Fruit fly (Drosophila melanogaster): Measurements from ENCODE around the gene CG17721.

The CG17721 gene

DNA sequence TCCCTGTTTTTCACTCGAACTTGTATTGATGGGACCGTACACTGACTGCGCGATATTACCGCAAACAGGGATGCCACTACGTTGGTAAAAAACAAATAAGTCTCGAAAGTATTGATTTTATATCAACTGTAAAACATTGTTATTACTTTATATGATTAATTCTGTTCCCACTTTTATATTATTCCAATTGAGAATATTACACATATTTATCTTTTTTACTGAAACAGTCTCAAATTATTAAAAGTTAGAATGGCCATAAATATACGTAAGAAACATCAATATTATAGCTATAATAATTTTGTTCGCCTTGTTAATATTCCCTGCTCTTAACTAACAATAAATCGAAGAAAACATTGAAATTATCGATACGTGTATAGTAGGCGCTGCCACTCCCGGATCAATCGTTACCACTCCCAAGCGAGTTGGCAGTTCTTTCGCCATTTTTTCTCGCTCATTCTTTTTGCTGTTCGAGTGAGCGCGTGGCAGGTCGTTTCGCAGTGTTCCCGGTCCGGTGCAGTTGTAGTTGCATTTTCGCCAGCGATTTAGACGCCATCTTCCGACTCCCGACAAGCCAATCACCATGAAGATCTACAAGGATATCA, 25.0 kb upstream of the CG17721 start, which contains the start of the genes SdhC and Tctp (continued):
- TF ChIP-seq H15 (GFP tag; IDR thresholded peaks at IDR 0.05) (no peak), Sry-β (GFP tag; optimal IDR thresholded peaks at IDR 0.05) (no peak), CG10267 (tag; optimal IDR thresholded peaks at IDR 0.05) (peak; percentile 76), CkIIα-i1 (GFP tag; IDR thresholded peaks at IDR 0.05) (no peak), az2 (GFP tag; optimal IDR thresholded peaks at IDR 0.05) (peak; percentile 46), CG4328 (GFP tag; optimal IDR thresholded peaks at IDR 0.05) (peak; percentile 30), ranshi (GFP tag; IDR thresholded peaks at IDR 0.05) (0 out of 2 replicates have a peak, but pooled peaks have one; percentile 23), CG2199 (GFP tag; IDR thresholded peaks at IDR 0.05) (no peak), CG17385 (GFP tag; optimal IDR thresholded peaks at IDR 0.05) (peak; percentile 34), ara (GFP tag; IDR thresholded peaks at IDR 0.05) (no peak), HmgZ (tag; optimal IDR thresholded peaks at IDR 0.05) (peak; percentile 40), MTF-1 (GFP tag; optimal IDR thresholded peaks at IDR 0.05; ENCODE audit: borderline replicate concordance) (no peak), CG16863 (GFP tag; optimal IDR thresholded peaks at IDR 0.05) (peak; percentile 49), tll (GFP tag; optimal IDR thresholded peaks at IDR 0.05) (no peak), her (GFP tag; optimal IDR thresholded peaks at IDR 0.05) (no peak), Xbp1 (GFP tag; optimal IDR thresholded peaks at IDR 0.05) (peak; percentile 61), Drgx (GFP tag; IDR thresholded peaks at IDR 0.05) (0 out of 2 replicates have a peak, but pooled peaks have one; percentile 7), jumu (GFP tag; optimal IDR thresholded peaks at IDR 0.05) (peak; percentile 25), CG34224 (GFP tag; IDR thresholded peaks at IDR 0.05; ENCODE audit: partially characterized antibody) (peak; percentile 32; the same call in 1 of the 3 replicates), CG11093 (GFP tag; IDR thresholded peaks at IDR 0.05) (no peak), gfzf (GFP tag; optimal IDR thresholded peaks at IDR 0.05) (peak; percentile 75), klu (GFP tag; IDR thresholded peaks at IDR 0.05) (no peak), PHDP (tag; optimal IDR thresholded peaks at IDR 0.05) (peak; percentile 4), NC2β (GFP tag; optimal IDR thresholded peaks at IDR 0.05) (peak; percentile 30), usp (GFP tag; optimal IDR thresholded peaks at IDR 0.05) (no peak), run (tag; optimal IDR thresholded peaks at IDR 0.05) (peak; percentile 41), cg (GFP tag; optimal IDR thresholded peaks at IDR 0.05) (no peak), ttk (GFP tag; IDR thresholded peaks at IDR 0.05) (no peak), zen2 (GFP tag; IDR thresholded peaks at IDR 0.05; ENCODE audit: partially characterized antibody) (no peak), gem (tag; optimal IDR thresholded peaks at IDR 0.05) (peak; percentile 62), CG43689 (GFP tag; IDR thresholded peaks at IDR 0.05) (no peak), CG11696 (GFP tag; IDR thresholded peaks at IDR 0.05) (no peak), CG14710 (tag; optimal IDR thresholded peaks at IDR 0.05) (peak; percentile 89), kay (GFP tag; optimal IDR thresholded peaks at IDR 0.05) (no peak), bowl (GFP tag; IDR thresholded peaks at IDR 0.05) (no peak), sens-2 (GFP tag; IDR thresholded peaks at IDR 0.05) (no peak), vfl (GFP tag; optimal IDR thresholded peaks at IDR 0.05) (no peak), btn (GFP tag; optimal IDR thresholded peaks at IDR 0.05) (no peak), Doc2 (GFP tag; IDR thresholded peaks at IDR 0.05) (no peak), CG31441 (GFP tag; IDR thresholded peaks at IDR 0.05) (peak; percentile 59; the same call in 1 of the 2 replicates), Kr (GFP tag; optimal IDR thresholded peaks at IDR 0.05) (no peak), dm (GFP tag; optimal IDR thresholded peaks at IDR 0.05) (peak; percentile 68), CG11723 (GFP tag; optimal IDR thresholded peaks at IDR 0.05) (no peak), trh (GFP tag; optimal IDR thresholded peaks at IDR 0.05) (no peak), hbn (GFP tag; IDR thresholded peaks at IDR 0.05; ENCODE audit: partially characterized antibody) (peak; percentile 42; the same call in 1 of the 2 replicates), CG13624 (GFP tag; optimal IDR thresholded peaks at IDR 0.05) (peak; percentile 43), otp (GFP tag; IDR thresholded peaks at IDR 0.05) (no peak), CG14441 (GFP tag; IDR thresholded peaks at IDR 0.05) (no peak), Nf-YC (tag; optimal IDR thresholded peaks at IDR 0.05) (peak; percentile 70), Oaz (GFP tag; IDR thresholded peaks at IDR 0.05) (no peak), trem (tag; optimal IDR thresholded peaks at IDR 0.05) (peak; percentile 100)
